Worm (Caenorhabditis elegans): ENCODE results near the gene srh-75.
A peak's percentile ranks its signal among the peaks of the same experiment; 100 is the strongest.

Gene srh-75

ce11 chrV:11011807-11012206 lies 45.1 kb downstream of the srh-75 start:
- 0 out of 2 replicates have a peak, but pooled peaks have one; percentile 30 for TF ChIP-seq lin-26 (GFP tag; IDR thresholded peaks at IDR 0.05)
- TF ChIP-seq dpl-1 (GFP tag; optimal IDR thresholded peaks at IDR 0.05), result no peak
- peak; percentile 13 for TF ChIP-seq nhr-80 (tag; optimal IDR thresholded peaks at IDR 0.05)
- no peak for TF ChIP-seq hmg-1.2 (GFP tag; IDR thresholded peaks at IDR 0.05)
- no peak for TF ChIP-seq dox-1 (GFP tag; IDR thresholded peaks at IDR 0.05)

- no peak for TF ChIP-seq snpc-1.3 (tag; optimal IDR thresholded peaks at IDR 0.05; ENCODE audit: insufficient read depth)
- no peak for TF ChIP-seq lin-54 (GFP tag; optimal IDR thresholded peaks at IDR 0.05)
- TF ChIP-seq zfh-2 (GFP tag; conservative IDR thresholded peaks at IDR 0.05), result no peak
- no peak for TF ChIP-seq T26A5.8 (tag; optimal IDR thresholded peaks at IDR 0.05)
- no peak for TF ChIP-seq F49E8.2 (tag; optimal IDR thresholded peaks at IDR 0.05; ENCODE audit: insufficient read depth)
- TF ChIP-seq chd-7 (tag; optimal IDR thresholded peaks at IDR 0.05), result no peak
- no peak for TF ChIP-seq gei-17 (GFP tag; optimal IDR thresholded peaks at IDR 0.05)
- TF ChIP-seq xnd-1 (tag; optimal IDR thresholded peaks at IDR 0.05), result no peak
- TF ChIP-seq rpc-1 (optimal IDR thresholded peaks at IDR 0.05), result no peak
- TF ChIP-seq rpc-1 (tag; optimal IDR thresholded peaks at IDR 0.05), result no peak
- TF ChIP-seq let-526 (GFP tag; IDR thresholded peaks at IDR 0.05), result no peak
- TF ChIP-seq akir-1 (GFP tag; optimal IDR thresholded peaks at IDR 0.05), result no peak
- TF ChIP-seq dpl-1 (GFP tag; optimal IDR thresholded peaks at IDR 0.05), result no peak
- TF ChIP-seq tbp1 (GFP tag; optimal IDR thresholded peaks at IDR 0.05), result no peak
- TF ChIP-seq ztf-3 (GFP tag; optimal IDR thresholded peaks at IDR 0.05), result no peak
Observed at ce11 chrV:11010768-11011167, 46.2 kb downstream of the srh-75 start.

ce11 chrV:11009124-11009524 lies 47.8 kb downstream of the srh-75 start:
- TF ChIP-seq ztf-22 (GFP tag; optimal IDR thresholded peaks at IDR 0.05) (peak; percentile 89), chd-7 (tag; optimal IDR thresholded peaks at IDR 0.05) (no peak), ets-4 (GFP tag; optimal IDR thresholded peaks at IDR 0.05) (peak; percentile 73), atf-7 (tag; optimal IDR thresholded peaks at IDR 0.05) (peak; percentile 69), nhr-80 (tag; optimal IDR thresholded peaks at IDR 0.05) (peak; percentile 99), egl-44 (GFP tag; IDR thresholded peaks at IDR 0.05) (no peak), lin-54 (GFP tag; optimal IDR thresholded peaks at IDR 0.05) (no peak), lir-1 (GFP tag; conservative IDR thresholded peaks at IDR 0.05) (no peak), unc-62 (GFP tag; optimal IDR thresholded peaks at IDR 0.05) (peak; percentile 35), B0019.2 (GFP tag; conservative IDR thresholded peaks at IDR 0.05) (no peak), Y56A3A.18 (GFP tag; IDR thresholded peaks at IDR 0.05) (no peak), B0336.3 (GFP tag; IDR thresholded peaks at IDR 0.05) (no peak), nhr-90 (tag; optimal IDR thresholded peaks at IDR 0.05) (peak; percentile 62), dpl-1 (GFP tag; optimal IDR thresholded peaks at IDR 0.05) (no peak), dox-1 (GFP tag; IDR thresholded peaks at IDR 0.05) (peak; percentile 60), lin-40 (tag; optimal IDR thresholded peaks at IDR 0.05) (peak; percentile 4), F39B2.1 (GFP tag; IDR thresholded peaks at IDR 0.05) (no peak), hlh-12 (tag; optimal IDR thresholded peaks at IDR 0.05) (no peak), attf-5 (GFP tag; optimal IDR thresholded peaks at IDR 0.05) (no peak), D2030.7 (GFP tag; IDR thresholded peaks at IDR 0.05) (no peak), rec-8 (tag; optimal IDR thresholded peaks at IDR 0.05) (no peak), tbp1 (GFP tag; optimal IDR thresholded peaks at IDR 0.05) (peak; percentile 2), cebp-1 (GFP tag; IDR thresholded peaks at IDR 0.05) (no peak), cebp-1 (tag; optimal IDR thresholded peaks at IDR 0.05) (peak; percentile 22), hmg-1.2 (GFP tag; IDR thresholded peaks at IDR 0.05) (no peak), let-607 (tag; optimal IDR thresholded peaks at IDR 0.05) (peak in 1 of 2 experiments; percentile 74), pbrm-1 (GFP tag; IDR thresholded peaks at IDR 0.05) (0 out of 2 replicates have a peak, but pooled peaks have one; percentile 7), madf-10 (tag; optimal IDR thresholded peaks at IDR 0.05) (peak; percentile 13), F22D6.2 (tag; optimal IDR thresholded peaks at IDR 0.05) (peak; percentile 8), lsl-1 (GFP tag; optimal IDR thresholded peaks at IDR 0.05) (no peak)
